Worm (Caenorhabditis elegans): ENCODE results near the gene del-1.

- no peak for TF ChIP-seq mel-28 (tag; optimal IDR thresholded peaks at IDR 0.05; ENCODE audit: borderline replicate concordance)
- no peak for TF ChIP-seq rec-8 (tag; optimal IDR thresholded peaks at IDR 0.05)
- no peak for TF ChIP-seq lsy-27 (tag; optimal IDR thresholded peaks at IDR 0.05; ENCODE audit: borderline replicate concordance, insufficient read depth)
- TF ChIP-seq cebp-2 (GFP tag; IDR thresholded peaks at IDR 0.05): no peak
- no peak for TF ChIP-seq pbrm-1 (GFP tag; IDR thresholded peaks at IDR 0.05)
- TF ChIP-seq attf-3 (GFP tag; conservative IDR thresholded peaks at IDR 0.05): no peak
- TF ChIP-seq repo-1 (tag; optimal IDR thresholded peaks at IDR 0.05): no peak
- no peak for TF ChIP-seq nfya-1 (tag; optimal IDR thresholded peaks at IDR 0.05; ENCODE audit: borderline replicate concordance, insufficient read depth)
These were observed 4.4 kb upstream of the del-1 start, which contains the start of gene E02H4.8 for ce11 chrX:14263473-14263872.

Measured in whole organism, young adult.